Fruit fly (Drosophila melanogaster): ENCODE measurements around the gene Ctl1.

dm6 chr3L:4265836-4266235, 11.9 kb upstream of the Ctl1 start:
- TF ChIP-seq fru (GFP tag; optimal IDR thresholded peaks at IDR 0.05) (no peak), HLH106 (tag; optimal IDR thresholded peaks at IDR 0.05) (no peak), psq (GFP tag; optimal IDR thresholded peaks at IDR 0.05) (no peak), pan (optimal IDR thresholded peaks at IDR 0.05) (no peak), sage (GFP tag; optimal IDR thresholded peaks at IDR 0.05) (no peak), Dif (GFP tag; optimal IDR thresholded peaks at IDR 0.05; ENCODE audit: partially characterized antibody) (no peak), GATAd (GFP tag; optimal IDR thresholded peaks at IDR 0.05) (no peak), Dfd (GFP tag; optimal IDR thresholded peaks at IDR 0.05) (no peak), CrebA (GFP tag; optimal IDR thresholded peaks at IDR 0.05; ENCODE audit: borderline replicate concordance) (no peak), Myc (optimal IDR thresholded peaks at IDR 0.05) (no peak), jim (GFP tag; optimal IDR thresholded peaks at IDR 0.05) (no peak), CG32264 (GFP tag; optimal IDR thresholded peaks at IDR 0.05) (no peak), usp (GFP tag; optimal IDR thresholded peaks at IDR 0.05) (no peak)
